Worm (Caenorhabditis elegans) whole organism, L3 larva: ENCODE measurements around the gene ceh-24.

ENCODE experiments used
- R02D3.7 ChIP-seq: fragments of 150-350 bp; optimal IDR thresholded peaks from 2 replicates; lab custom pipeline; 2014; ENCODE audit warnings: missing biosample characterization, missing genetic modification characterization
- ZK546.5 ChIP-seq: sonication (generic microtip); optimal IDR thresholded peaks from 2 replicates; lab custom pipeline; 2017; ENCODE audit warnings: missing biosample characterization, missing genetic modification characterization
- ama-1 ChIP-seq: fragments of 150-350 bp; optimal IDR thresholded peaks from 2 replicates; lab custom pipeline; 2018
- ceh-28 ChIP-seq: fragments of 150-350 bp; optimal IDR thresholded peaks from 2 replicates; lab custom pipeline; 2014; ENCODE audit warnings: missing biosample characterization, missing genetic modification reagents, missing genetic modification characterization
- ceh-82 ChIP-seq: fragments of 150-350 bp; optimal IDR thresholded peaks from 2 replicates; lab custom pipeline; 2014; ENCODE audit warnings: missing biosample characterization, missing genetic modification characterization
- ceh-9 ChIP-seq: sonication (generic microtip); optimal IDR thresholded peaks from 2 replicates; lab custom pipeline; 2018; ENCODE audit warnings: missing biosample characterization, missing genetic modification characterization
- egl-27 ChIP-seq: sonication (generic microtip); optimal IDR thresholded peaks from 4 replicates; lab custom pipeline; 2017; ENCODE audit warnings: missing biosample characterization, missing genetic modification reagents, missing genetic modification characterization
- egl-5 ChIP-seq: fragments of 150-350 bp; optimal IDR thresholded peaks from 2 replicates; lab custom pipeline; 2017; ENCODE audit warnings: missing biosample characterization, missing genetic modification reagents, missing genetic modification characterization, inconsistent platforms
- elt-1 ChIP-seq: fragments of 150-350 bp; optimal IDR thresholded peaks from 2 replicates; lab custom pipeline; 2014; ENCODE audit warnings: missing biosample characterization, missing genetic modification characterization
- elt-2 ChIP-seq: sonication (generic microtip); optimal IDR thresholded peaks from 2 replicates; lab custom pipeline; 2016; ENCODE audit warnings: missing genetic modification reagents, mild to moderate bottlenecking, missing genetic modification characterization, missing compliant biosample characterization
- elt-3 ChIP-seq, 3 experiments: fragments of 150-350 bp in 1 of 3; sonication (generic microtip) in 2 of 3; optimal IDR thresholded peaks; 2 replicates in 2 of 3; 4 replicates in 1 of 3; lab custom pipeline; 2014 to 2017; ENCODE audit warnings: missing biosample characterization in 3 of 3, missing genetic modification characterization in 3 of 3
- fkh-10 ChIP-seq: sonication (generic microtip); optimal IDR thresholded peaks from 2 replicates; lab custom pipeline; 2017; ENCODE audit warnings: missing biosample characterization, missing genetic modification reagents, missing genetic modification characterization
- fkh-2 ChIP-seq: fragments of 150-350 bp; optimal IDR thresholded peaks from 2 replicates; lab custom pipeline; 2014; ENCODE audit warnings: missing biosample characterization, missing genetic modification reagents, missing genetic modification characterization
- fos-1 ChIP-seq: fragments of 150-350 bp; optimal IDR thresholded peaks from 2 replicates; lab custom pipeline; 2014; ENCODE audit warnings: missing biosample characterization, missing genetic modification characterization
- hmg-11 ChIP-seq: sonication (generic microtip); optimal IDR thresholded peaks from 2 replicates; lab custom pipeline; 2016; ENCODE audit warnings: missing genetic modification characterization, missing compliant biosample characterization
- jun-1 ChIP-seq: fragments of 150-350 bp; optimal IDR thresholded peaks from 2 replicates; lab custom pipeline; 2014; ENCODE audit warnings: missing biosample characterization, missing genetic modification reagents, missing genetic modification characterization
- lin-15B ChIP-seq: fragments of 150-350 bp; optimal IDR thresholded peaks from 2 replicates; lab custom pipeline; 2014; ENCODE audit warnings: missing biosample characterization, missing genetic modification characterization
- lin-39 ChIP-seq: fragments of 150-350 bp; optimal IDR thresholded peaks from 2 replicates; lab custom pipeline; 2018; ENCODE audit warnings: missing biosample characterization, missing genetic modification reagents, missing genetic modification characterization
- lsy-12 ChIP-seq: sonication (generic microtip); optimal IDR thresholded peaks from 2 replicates; lab custom pipeline; 2016; ENCODE audit warnings: mild to moderate bottlenecking, missing genetic modification characterization, missing compliant biosample characterization
- mdl-1 ChIP-seq: fragments of 150-350 bp; optimal IDR thresholded peaks from 2 replicates; lab custom pipeline; 2014; ENCODE audit warnings: missing biosample characterization, missing genetic modification characterization
- mml-1 ChIP-seq: fragments of 150-350 bp; sonication (generic microtip); optimal IDR thresholded peaks from 3 replicates; lab custom pipeline; 2014; ENCODE audit warnings: missing biosample characterization, missing genetic modification characterization
- nfya-1 ChIP-seq: sonication (generic microtip); optimal IDR thresholded peaks from 2 replicates; lab custom pipeline; 2017; ENCODE audit warnings: missing genetic modification characterization, mild to moderate bottlenecking, missing compliant biosample characterization, antibody characterized with exemption, moderate library complexity; ENCODE audit not compliant: insufficient read depth
- nhr-11 ChIP-seq: fragments of 150-350 bp; optimal IDR thresholded peaks from 2 replicates; lab custom pipeline; 2014; ENCODE audit warnings: missing biosample characterization, missing genetic modification characterization
- nhr-12 ChIP-seq: fragments of 150-350 bp; optimal IDR thresholded peaks from 2 replicates; lab custom pipeline; 2014; ENCODE audit warnings: missing biosample characterization, missing genetic modification characterization
- nhr-23 ChIP-seq: fragments of 150-350 bp; optimal IDR thresholded peaks from 2 replicates; lab custom pipeline; 2014; ENCODE audit warnings: missing biosample characterization, missing genetic modification reagents, missing genetic modification characterization
- nhr-25 ChIP-seq: sonication (generic microtip); optimal IDR thresholded peaks from 2 replicates; lab custom pipeline; 2017; ENCODE audit warnings: missing biosample characterization, missing genetic modification characterization
- nhr-43 ChIP-seq: sonication (generic microtip); optimal IDR thresholded peaks from 2 replicates; lab custom pipeline; 2016; ENCODE audit warnings: mild to moderate bottlenecking, missing genetic modification characterization, missing compliant biosample characterization; ENCODE audit not compliant: poor library complexity, severe bottlenecking
- nhr-67 ChIP-seq: fragments of 150-350 bp; optimal IDR thresholded peaks from 2 replicates; lab custom pipeline; 2014; ENCODE audit warnings: missing biosample characterization, missing genetic modification characterization
- nhr-76 ChIP-seq: fragments of 150-350 bp; sonication (generic microtip); optimal IDR thresholded peaks from 5 replicates; lab custom pipeline; 2014; ENCODE audit warnings: missing biosample characterization, missing genetic modification characterization
- nhr-77 ChIP-seq: fragments of 150-350 bp; optimal IDR thresholded peaks from 2 replicates; lab custom pipeline; 2014; ENCODE audit warnings: missing biosample characterization, missing genetic modification characterization
- pha-4 ChIP-seq: fragments of 150-350 bp; optimal IDR thresholded peaks from 2 replicates; lab custom pipeline; 2014; ENCODE audit warnings: missing biosample characterization, missing genetic modification reagents, missing genetic modification characterization
- pqm-1 ChIP-seq: fragments of 150-350 bp; optimal IDR thresholded peaks from 2 replicates; lab custom pipeline; 2017; ENCODE audit warnings: missing biosample characterization, missing genetic modification characterization, inconsistent platforms
- sea-2 ChIP-seq: fragments of 150-350 bp; sonication (generic microtip); optimal IDR thresholded peaks from 4 replicates; lab custom pipeline; 2014; ENCODE audit warnings: missing biosample characterization, missing genetic modification reagents, missing genetic modification characterization
- skn-1 ChIP-seq: fragments of 150-350 bp; optimal IDR thresholded peaks from 2 replicates; lab custom pipeline; 2014; ENCODE audit warnings: missing biosample characterization, missing genetic modification characterization
- snpc-4 ChIP-seq: fragments of 150-350 bp; optimal IDR thresholded peaks from 2 replicates; lab custom pipeline; 2014; ENCODE audit warnings: missing biosample characterization, missing genetic modification characterization
- tbx-2 ChIP-seq: sonication (generic microtip); optimal IDR thresholded peaks from 2 replicates; lab custom pipeline; 2016; ENCODE audit warnings: mild to moderate bottlenecking, missing genetic modification characterization, missing compliant biosample characterization
- unc-39 ChIP-seq: sonication (generic microtip); optimal IDR thresholded peaks from 4 replicates; lab custom pipeline; 2017; ENCODE audit warnings: missing biosample characterization, missing genetic modification characterization
- zag-1 ChIP-seq: fragments of 150-350 bp; optimal IDR thresholded peaks from 2 replicates; lab custom pipeline; 2014; ENCODE audit warnings: missing biosample characterization, missing genetic modification characterization
- ztf-11 ChIP-seq: fragments of 150-350 bp; optimal IDR thresholded peaks from 2 replicates; lab custom pipeline; 2014; ENCODE audit warnings: missing biosample characterization, missing genetic modification characterization
- ztf-4 ChIP-seq: fragments of 150-350 bp; optimal IDR thresholded peaks from 2 replicates; lab custom pipeline; 2014; ENCODE audit warnings: missing biosample characterization, missing genetic modification characterization

Gene ceh-24

DNA sequence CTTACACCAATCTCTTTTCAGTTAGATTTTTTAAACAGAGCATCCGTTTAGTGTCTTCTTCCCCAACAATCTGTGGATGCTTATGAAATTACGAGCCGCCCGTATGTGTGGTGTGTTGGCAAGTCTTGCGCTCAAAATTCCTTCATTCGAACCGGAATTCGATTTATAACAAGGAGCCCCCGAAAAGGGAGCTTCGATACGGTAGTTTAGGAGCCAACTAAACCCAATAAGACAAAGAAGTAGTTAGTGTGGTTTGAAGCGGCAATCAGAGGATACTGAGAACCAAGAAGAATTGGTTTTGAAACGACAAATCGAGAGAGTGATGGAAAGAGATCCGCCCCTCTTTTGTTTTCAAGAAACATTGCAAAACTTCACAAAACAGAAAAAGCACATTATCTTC, 701 bp upstream of the ceh-24 start:
- no peak for TF ChIP-seq ZK546.5 (tag; lab: Kevin White, UChicago)
- TF ChIP-seq ztf-4 = no peak
- no peak for TF ChIP-seq egl-27
- TF ChIP-seq nfya-1 (tag; lab: Kevin White, UChicago) = no peak
- TF ChIP-seq elt-1 (tag; lab: Kevin White, UChicago) = no peak
- no peak for TF ChIP-seq skn-1 (tag; lab: Kevin White, UChicago)
- TF ChIP-seq nhr-12 = no peak
- no peak for TF ChIP-seq lin-15B (tag; lab: Kevin White, UChicago)
- no peak for TF ChIP-seq nhr-67 (tag; lab: Kevin White, UChicago)
- TF ChIP-seq ceh-28 = no peak
- no peak for TF ChIP-seq mml-1 (tag; lab: Kevin White, UChicago)
- no peak for TF ChIP-seq ama-1 (lab: Kevin White, UChicago)
- TF ChIP-seq nhr-11 (tag; lab: Kevin White, UChicago) = no peak
- TF ChIP-seq fkh-2 = no peak
- TF ChIP-seq pqm-1 = no peak
- TF ChIP-seq ceh-82 = no peak
- no peak for TF ChIP-seq elt-3 (tag; optimal IDR thresholded peaks at IDR 0.05; lab: Kevin White, UChicago)
- TF ChIP-seq ceh-9 (tag; lab: Kevin White, UChicago) = no peak

- no peak for TF ChIP-seq sea-2 (GFP tag; lab: Kevin White, UChicago)
- TF ChIP-seq pqm-1 = no peak
- no peak for TF ChIP-seq nhr-76 (tag; lab: Kevin White, UChicago)
- no peak for TF ChIP-seq elt-2 (tag; lab: Kevin White, UChicago)
- no peak for TF ChIP-seq egl-5
- no peak for TF ChIP-seq nhr-77 (tag; lab: Kevin White, UChicago)
- no peak for TF ChIP-seq lsy-12
- no peak for TF ChIP-seq fos-1 (tag; lab: Kevin White, UChicago)
- no peak for TF ChIP-seq nhr-23 (tag; lab: Kevin White, UChicago)
- no peak for TF ChIP-seq zag-1 (tag; lab: Kevin White, UChicago)
- TF ChIP-seq pha-4 = no peak
- TF ChIP-seq ceh-28 = no peak
- no peak for TF ChIP-seq tbx-2
- no peak for TF ChIP-seq ztf-4
- TF ChIP-seq ceh-9 (tag; lab: Kevin White, UChicago) = no peak
- no peak for TF ChIP-seq elt-1 (tag; lab: Kevin White, UChicago)
These were observed 3.8 kb downstream of the ceh-24 start, which contains the start of gene F55B12.2 for ce11 chrV:13816877-13817276. TSS of gene F55B12.2 (minus strand) at chrV:13816977.

DNA sequence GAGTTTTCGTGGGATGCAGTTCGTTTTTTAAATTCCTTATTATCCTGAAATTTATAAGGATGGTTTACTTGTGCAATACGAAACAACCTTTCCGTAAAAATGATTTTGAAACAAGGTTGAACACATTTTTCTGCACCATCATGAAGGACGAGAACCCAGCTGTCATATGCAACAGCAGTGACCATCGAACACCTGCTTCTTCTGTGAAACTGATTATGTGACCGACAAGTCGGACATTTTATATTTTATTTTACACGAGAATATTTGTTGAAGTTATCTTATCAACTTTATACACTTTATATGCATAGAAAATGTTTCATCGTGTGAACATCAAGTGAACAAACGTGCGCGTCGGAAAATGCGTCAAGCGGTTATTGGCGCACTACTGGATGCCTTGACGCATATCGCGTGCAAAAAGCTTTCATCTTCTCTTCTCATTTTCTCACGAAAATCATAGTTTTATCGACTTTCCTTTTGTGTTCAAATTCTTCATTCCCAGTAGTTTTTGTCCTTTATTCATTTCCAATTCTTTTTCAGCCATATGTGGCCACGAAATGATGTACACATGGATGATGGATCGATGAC, 5.9 kb downstream of the ceh-24 start, which contains the start of gene sel-10:
sel-10 (plus strand) TSS at position 538 of the 585 bp plus-strand sequence.
- TF ChIP-seq nhr-25 (peak; percentile 74), lin-15B (tag; lab: Kevin White, UChicago) (peak; percentile 75), hmg-11 (tag; lab: Kevin White, UChicago) (peak; percentile 66), egl-27 (no peak), elt-2 (tag; lab: Kevin White, UChicago) (peak; percentile 57), nhr-11 (tag; lab: Kevin White, UChicago) (peak; percentile 10), mdl-1 (tag; lab: Kevin White, UChicago) (no peak), nhr-43 (tag; lab: Kevin White, UChicago) (peak; percentile 82), R02D3.7 (peak; percentile 47), nfya-1 (tag; lab: Kevin White, UChicago) (peak; percentile 76), fkh-2 (no peak), nhr-77 (tag; lab: Kevin White, UChicago) (peak; percentile 3), unc-39 (tag; lab: Kevin White, UChicago) (no peak), snpc-4 (tag; lab: Kevin White, UChicago) (peak; percentile 83), jun-1 (tag; lab: Kevin White, UChicago) (peak; percentile 51), elt-1 (tag; lab: Kevin White, UChicago) (no peak), ztf-11 (tag; lab: Kevin White, UChicago) (no peak), fkh-10 (GFP tag; lab: Kevin White, UChicago) (peak; percentile 23), pha-4 (peak; percentile 62), lin-39 (tag; lab: Kevin White, UChicago) (peak; percentile 36), nhr-23 (tag; lab: Kevin White, UChicago) (peak; percentile 84)
